Worm (Caenorhabditis elegans): Measurements from ENCODE around the gene mig-15.

DNA sequence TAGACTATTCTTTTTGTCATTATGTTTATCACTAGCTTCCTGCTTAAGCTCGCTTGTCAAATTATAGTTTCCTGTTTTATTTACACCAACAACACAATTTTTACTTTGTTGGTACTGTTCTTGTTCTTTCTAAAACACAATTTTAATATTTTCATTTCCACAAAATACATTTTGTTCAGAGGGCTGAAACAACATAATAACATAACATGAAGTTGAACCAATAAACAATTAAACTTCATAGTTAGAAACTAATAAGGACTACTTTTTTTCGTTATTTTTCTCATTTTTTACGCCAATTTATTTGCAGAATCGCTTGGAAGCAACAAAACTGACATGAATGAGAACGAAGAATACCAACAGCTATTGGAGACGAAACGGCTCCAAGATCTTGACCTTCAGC, 15.4 kb upstream of the mig-15 start, which contains the start of gene C39B10.3:
- no peak for TF ChIP-seq unc-62 (GFP tag; optimal IDR thresholded peaks at IDR 0.05)
- TF ChIP-seq ceh-28 (tag; optimal IDR thresholded peaks at IDR 0.05) = no peak
